Fruit fly (Drosophila melanogaster) whole organism, embryonic: ENCODE results near the gene Cpr5C.
A peak's percentile ranks its signal among the peaks of the same experiment; 100 is the strongest.

Source experiments
- CG10147 ChIP-seq: fragments of 200-800 bp; sonication (Bioruptor generic); optimal IDR thresholded peaks from 2 replicates; lab custom pipeline; 2019; ENCODE audit warnings: missing biosample characterization, mild to moderate bottlenecking, missing genetic modification characterization, moderate library complexity
- CG1024 ChIP-seq: fragments of 200-800 bp; sonication (Bioruptor generic); IDR thresholded peaks from 2 replicates; pipeline ENCODE4 v1.3.6; 2022; ENCODE audit warnings: missing biosample characterization, missing genetic modification characterization
- CG10274 ChIP-seq: fragments of 200-800 bp; sonication (Bioruptor generic); optimal IDR thresholded peaks from 3 replicates; lab custom pipeline; 2017; ENCODE audit warnings: missing biosample characterization, mild to moderate bottlenecking, missing genetic modification characterization
- CG10462 ChIP-seq: fragments of 200-800 bp; sonication (Bioruptor generic); optimal IDR thresholded peaks from 2 replicates; lab custom pipeline; 2016; ENCODE audit warnings: missing biosample characterization, missing genetic modification characterization
- CG11093 ChIP-seq: fragments of 200-800 bp; sonication (Bioruptor generic); IDR thresholded peaks from 3 replicates; pipeline ENCODE4 v1.3.6; 2022; ENCODE audit warnings: missing biosample characterization, missing genetic modification characterization
- CG12299 ChIP-seq: fragments of 200-800 bp; sonication (Bioruptor generic); optimal IDR thresholded peaks from 2 replicates; lab custom pipeline; 2018; ENCODE audit warnings: missing biosample characterization, mild to moderate bottlenecking, missing genetic modification characterization
- CG13424 ChIP-seq: fragments of 200-800 bp; sonication (Bioruptor generic); optimal IDR thresholded peaks from 2 replicates; lab custom pipeline; 2019; ENCODE audit warnings: missing biosample characterization, mild to moderate bottlenecking, missing genetic modification characterization, moderate library complexity
- CG14667 ChIP-seq: fragments of 200-800 bp; sonication (Bioruptor generic); IDR thresholded peaks from 2 replicates; pipeline ENCODE4 v1.3.6; 2022; ENCODE audit warnings: missing biosample characterization, missing genetic modification characterization
- CG15514 ChIP-seq: fragments of 200-800 bp; sonication (Bioruptor generic); optimal IDR thresholded peaks from 3 replicates; lab custom pipeline; 2017; ENCODE audit warnings: missing biosample characterization, missing genetic modification characterization, mild to moderate bottlenecking, moderate library complexity, missing genetic modification reagents
- CG15696 ChIP-seq: fragments of 200-800 bp; sonication (Bioruptor generic); optimal IDR thresholded peaks from 2 replicates; lab custom pipeline; 2019; ENCODE audit warnings: missing biosample characterization, mild to moderate bottlenecking, missing genetic modification characterization, moderate library complexity
- CG1602 ChIP-seq: fragments of 200-800 bp; sonication (Bioruptor generic); optimal IDR thresholded peaks from 3 replicates; lab custom pipeline; 2016; ENCODE audit warnings: missing biosample characterization, missing genetic modification characterization
- CG2129 ChIP-seq: fragments of 200-800 bp; sonication (Bioruptor generic); IDR thresholded peaks from 2 replicates; pipeline ENCODE4 v1.3.6; 2022; ENCODE audit warnings: missing biosample characterization, missing genetic modification characterization; ENCODE audit not compliant: partially characterized antibody
- CG2875 ChIP-seq: fragments of 200-800 bp; sonication (Bioruptor generic); optimal IDR thresholded peaks from 2 replicates; lab custom pipeline; 2017; ENCODE audit warnings: missing biosample characterization, mild to moderate bottlenecking, missing genetic modification characterization, missing genetic modification reagents
- CG30403 ChIP-seq: fragments of 200-800 bp; sonication (Bioruptor generic); optimal IDR thresholded peaks from 3 replicates; lab custom pipeline; 2016; ENCODE audit warnings: missing biosample characterization, missing genetic modification characterization
- CG3407 ChIP-seq: fragments of 200-800 bp; sonication (Bioruptor generic); optimal IDR thresholded peaks from 2 replicates; lab custom pipeline; 2018; ENCODE audit warnings: missing biosample characterization, mild to moderate bottlenecking, missing genetic modification characterization
- CG34422 ChIP-seq: fragments of 200-800 bp; sonication (Bioruptor generic); IDR thresholded peaks from 3 replicates; pipeline ENCODE4 v1.3.6; 2022; ENCODE audit warnings: missing biosample characterization, missing genetic modification characterization
- CG5953 ChIP-seq: fragments of 200-800 bp; sonication (Bioruptor generic); IDR thresholded peaks from 2 replicates; pipeline ENCODE4 v1.3.6; 2022; ENCODE audit warnings: missing biosample characterization, missing genetic modification characterization
- CG7372 ChIP-seq: fragments of 200-800 bp; sonication (Bioruptor generic); IDR thresholded peaks from 2 replicates; pipeline ENCODE4 v1.3.6; 2022; ENCODE audit warnings: missing biosample characterization, missing genetic modification characterization
- CG8290 ChIP-seq, 3 experiments: fragments of 200-800 bp; sonication (Bioruptor generic); optimal IDR thresholded peaks; 2 replicates each; lab custom pipeline; 2016 to 2019; ENCODE audit warnings: missing biosample characterization in 3 of 3, missing genetic modification characterization in 3 of 3, mild to moderate bottlenecking in 2 of 3, moderate library complexity in 1 of 3
- CG9727 ChIP-seq: fragments of 200-800 bp; sonication (Bioruptor generic); optimal IDR thresholded peaks from 3 replicates; lab custom pipeline; 2017; ENCODE audit warnings: missing biosample characterization, mild to moderate bottlenecking, missing genetic modification characterization
- D19B ChIP-seq: fragments of 200-800 bp; sonication (Bioruptor generic); optimal IDR thresholded peaks from 2 replicates; lab custom pipeline; 2017; ENCODE audit warnings: missing biosample characterization, mild to moderate bottlenecking, missing genetic modification characterization
- Doc3 ChIP-seq: fragments of 200-800 bp; sonication (Bioruptor generic); IDR thresholded peaks from 3 replicates; pipeline ENCODE4 v1.3.6; 2022; ENCODE audit warnings: missing biosample characterization, missing genetic modification characterization; ENCODE audit not compliant: partially characterized antibody
- Pdp1 ChIP-seq, 2 experiments: fragments of 200-800 bp; sonication (Bioruptor generic); optimal IDR thresholded peaks; 3 replicates each; lab custom pipeline; 2016; ENCODE audit warnings: missing biosample characterization in 2 of 2, missing genetic modification characterization in 2 of 2, mild to moderate bottlenecking in 1 of 2, moderate library complexity in 1 of 2
- Sox100B ChIP-seq: fragments of 200-800 bp; sonication (Bioruptor generic); optimal IDR thresholded peaks from 3 replicates; lab custom pipeline; 2018; ENCODE audit warnings: missing biosample characterization, mild to moderate bottlenecking, missing genetic modification characterization
- Sry-δ ChIP-seq: fragments of 200-800 bp; sonication (Bioruptor generic); optimal IDR thresholded peaks from 2 replicates; lab custom pipeline; 2016; ENCODE audit warnings: missing biosample characterization, missing genetic modification characterization
- Ssrp ChIP-seq: fragments of 200-800 bp; sonication (Bioruptor generic); optimal IDR thresholded peaks from 2 replicates; lab custom pipeline; 2018; ENCODE audit warnings: missing biosample characterization, mild to moderate bottlenecking, missing genetic modification characterization, moderate library complexity
- Vsx1 ChIP-seq: fragments of 200-800 bp; sonication (Bioruptor generic); optimal IDR thresholded peaks from 2 replicates; lab custom pipeline; 2017; ENCODE audit warnings: missing biosample characterization, mild to moderate bottlenecking, missing genetic modification characterization, missing genetic modification reagents
- Xbp1 ChIP-seq: fragments of 200-800 bp; sonication (Bioruptor generic); optimal IDR thresholded peaks from 3 replicates; lab custom pipeline; 2016; ENCODE audit warnings: missing biosample characterization, mild to moderate bottlenecking, missing genetic modification characterization
- bigmax ChIP-seq: fragments of 200-800 bp; sonication (Bioruptor generic); optimal IDR thresholded peaks from 2 replicates; lab custom pipeline; 2018; ENCODE audit warnings: missing biosample characterization, mild to moderate bottlenecking, missing genetic modification characterization
- emc ChIP-seq: fragments of 200-800 bp; sonication (Bioruptor generic); optimal IDR thresholded peaks from 2 replicates; lab custom pipeline; 2016; ENCODE audit warnings: missing biosample characterization, missing genetic modification characterization
- esg ChIP-seq: fragments of 200-800 bp; sonication (Bioruptor generic); conservative IDR thresholded peaks from 2 replicates; pipeline ENCODE4 v1.3.6; 2022; ENCODE audit warnings: missing biosample characterization, missing genetic modification characterization
- ewg ChIP-seq: fragments of 200-800 bp; sonication (Bioruptor generic); optimal IDR thresholded peaks from 3 replicates; lab custom pipeline; 2017; ENCODE audit warnings: mild to moderate bottlenecking, missing biosample characterization, missing genetic modification reagents, missing genetic modification characterization
- ftz-f1 ChIP-seq: fragments of 200-800 bp; sonication (Bioruptor generic); optimal IDR thresholded peaks from 2 replicates; lab custom pipeline; 2016; ENCODE audit warnings: missing biosample characterization, missing genetic modification characterization
- gfzf ChIP-seq: fragments of 200-800 bp; sonication (Bioruptor generic); optimal IDR thresholded peaks from 2 replicates; lab custom pipeline; 2016; ENCODE audit warnings: missing biosample characterization, mild to moderate bottlenecking, missing genetic modification characterization, moderate library complexity
- jing ChIP-seq: fragments of 200-800 bp; sonication (Bioruptor generic); optimal IDR thresholded peaks from 2 replicates; lab custom pipeline; 2018; ENCODE audit warnings: missing biosample characterization, mild to moderate bottlenecking, missing genetic modification characterization
- nerfin-2 ChIP-seq: fragments of 200-800 bp; sonication (Bioruptor generic); IDR thresholded peaks from 2 replicates; pipeline ENCODE4 v1.3.6; 2022; ENCODE audit warnings: missing biosample characterization, missing genetic modification characterization; ENCODE audit not compliant: partially characterized antibody
- pum ChIP-seq: fragments of 200-800 bp; sonication (Bioruptor generic); optimal IDR thresholded peaks from 2 replicates; lab custom pipeline; 2016; ENCODE audit warnings: missing biosample characterization, missing genetic modification characterization
- ro ChIP-seq: fragments of 200-800 bp; sonication (Bioruptor generic); IDR thresholded peaks from 2 replicates; pipeline ENCODE4 v1.3.6; 2022; ENCODE audit warnings: missing biosample characterization, missing genetic modification characterization
- salm ChIP-seq: fragments of 200-800 bp; sonication (Bioruptor generic); optimal IDR thresholded peaks from 2 replicates; lab custom pipeline; 2018; ENCODE audit warnings: missing biosample characterization, mild to moderate bottlenecking, missing genetic modification characterization
- shn ChIP-seq: fragments of 200-800 bp; sonication (Bioruptor generic); optimal IDR thresholded peaks from 3 replicates; lab custom pipeline; 2016; ENCODE audit warnings: missing biosample characterization, missing genetic modification characterization
- slp2 ChIP-seq: fragments of 200-800 bp; sonication (Bioruptor generic); optimal IDR thresholded peaks from 2 replicates; lab custom pipeline; 2016; ENCODE audit warnings: missing biosample characterization, missing genetic modification characterization
- ttk ChIP-seq: fragments of 200-800 bp; sonication (Bioruptor generic); IDR thresholded peaks from 2 replicates; pipeline ENCODE4 v2.1.2; 2022; ENCODE audit warnings: missing biosample characterization, missing genetic modification characterization
- unpg ChIP-seq: fragments of 200-800 bp; sonication (Bioruptor generic); optimal IDR thresholded peaks from 3 replicates; lab custom pipeline; 2018; ENCODE audit warnings: missing biosample characterization, mild to moderate bottlenecking, missing genetic modification characterization, moderate library complexity
- zfh1 ChIP-seq: fragments of 200-800 bp; sonication (Bioruptor generic); IDR thresholded peaks from 3 replicates; pipeline ENCODE4 v1.3.6; 2022; ENCODE audit warnings: missing biosample characterization, missing genetic modification characterization

Cpr5C gene

dm6 chrX:5776547-5776946 is 27.9 kb upstream of the Cpr5C start, which contains the start of gene CG42264 (continued):
- no peak for TF ChIP-seq gfzf (GFP tag; lab: Kevin White, UChicago)
- TF ChIP-seq Vsx1 (GFP tag; lab: Kevin White, UChicago) = no peak

- TF ChIP-seq D19B (GFP tag; lab: Kevin White, UChicago) = no peak
- no peak for TF ChIP-seq ftz-f1 (GFP tag; lab: Kevin White, UChicago)
- TF ChIP-seq Sry-δ = no peak
- TF ChIP-seq pum (GFP tag; lab: Kevin White, UChicago) = no peak
- TF ChIP-seq CG34422 = no peak
These were observed 23.0 kb upstream of the Cpr5C start, which contains the start of gene CG3108 for dm6 chrX:5781520-5781919. CG3108 (minus strand) TSS chrX:5781620.

- peak; percentile 62 for TF ChIP-seq Ssrp (tag; lab: Kevin White, UChicago)
- no peak for TF ChIP-seq CG1602 (GFP tag; lab: Kevin White, UChicago)
- TF ChIP-seq gfzf (GFP tag; lab: Kevin White, UChicago) = no peak
- TF ChIP-seq CG12299 = no peak
- TF ChIP-seq CG10462 = no peak
- TF ChIP-seq CG14667 (GFP tag; lab: Robert Waterston, UW) = no peak
- no peak for TF ChIP-seq CG15514
- no peak for TF ChIP-seq CG5953 (GFP tag; lab: Robert Waterston, UW)
- no peak for TF ChIP-seq bigmax (GFP tag; lab: Kevin White, UChicago)
- TF ChIP-seq CG9727 (GFP tag; lab: Kevin White, UChicago) = peak; percentile 9
- TF ChIP-seq nerfin-2 (GFP tag; lab: Robert Waterston, UW) = no peak
- TF ChIP-seq Sry-δ = no peak
- TF ChIP-seq Sox100B = no peak
- no peak for TF ChIP-seq shn (GFP tag; lab: Kevin White, UChicago)
- TF ChIP-seq zfh1 (GFP tag; lab: Robert Waterston, UW) = peak; percentile 53; the same call in 1 of the 3 replicates
- peak; percentile 36; the same call in 1 of the 3 replicates for TF ChIP-seq CG11093
- peak in 1 of 2 experiments; percentile 17 for TF ChIP-seq Pdp1 (GFP tag; optimal IDR thresholded peaks at IDR 0.05; lab: Kevin White, UChicago)
- TF ChIP-seq CG2875 = peak; percentile 52
- TF ChIP-seq CG2129 (GFP tag; lab: Robert Waterston, UW) = no peak
- TF ChIP-seq Doc3 (GFP tag; lab: Robert Waterston, UW) = no peak
- TF ChIP-seq Xbp1 (GFP tag; lab: Kevin White, UChicago) = peak; percentile 33
- TF ChIP-seq CG10274 (GFP tag; lab: Kevin White, UChicago) = no peak
- TF ChIP-seq salm (tag; lab: Kevin White, UChicago) = no peak
- no peak for TF ChIP-seq CG8290 (GFP tag; optimal IDR thresholded peaks at IDR 0.05; lab: Kevin White, UChicago)
- TF ChIP-seq CG8290 (tag; optimal IDR thresholded peaks at IDR 0.05; lab: Kevin White, UChicago) = no peak
- TF ChIP-seq emc (GFP tag; lab: Kevin White, UChicago) = no peak
- no peak for TF ChIP-seq CG10147 (GFP tag; lab: Kevin White, UChicago)
- peak; percentile 41 for TF ChIP-seq jing
- no peak for TF ChIP-seq esg (GFP tag; lab: Robert Waterston, UW)
- TF ChIP-seq CG30403 (GFP tag; lab: Kevin White, UChicago) = peak; percentile 42
- TF ChIP-seq CG13424 (tag; lab: Kevin White, UChicago) = peak; percentile 47
- TF ChIP-seq ro (GFP tag; lab: Robert Waterston, UW) = no peak
- TF ChIP-seq CG3407 (GFP tag; lab: Kevin White, UChicago) = peak; percentile 41
- TF ChIP-seq slp2 (GFP tag; lab: Kevin White, UChicago) = no peak
- no peak; the same call in 1 of the 2 replicates for TF ChIP-seq ttk (GFP tag; lab: Robert Waterston, UW)
- no peak for TF ChIP-seq CG7372 (GFP tag; lab: Robert Waterston, UW)
- TF ChIP-seq ewg (GFP tag; lab: Kevin White, UChicago) = peak; percentile 31
- TF ChIP-seq CG15696 (tag; lab: Kevin White, UChicago) = no peak
- peak; percentile 61 for TF ChIP-seq unpg (GFP tag; lab: Kevin White, UChicago)
- TF ChIP-seq CG1024 = no peak
These were observed 21.0 kb upstream of the Cpr5C start for dm6 chrX:5783260-5784040.
